Fruit fly (Drosophila melanogaster) whole organism, prepupa: Measurements from ENCODE around the gene Indy.
A peak's percentile ranks its signal among the peaks of the same experiment; 100 is the strongest.

Source experiments
- Blimp-1 ChIP-seq: fragments of 200-800 bp; sonication (Bioruptor generic); optimal IDR thresholded peaks from 3 replicates; lab custom pipeline; 2017; ENCODE audit warnings: missing biosample characterization, missing genetic modification characterization, mild to moderate bottlenecking, moderate library complexity, missing genetic modification reagents
- CG10631 ChIP-seq: fragments of 200-800 bp; sonication (Bioruptor generic); optimal IDR thresholded peaks from 2 replicates; lab custom pipeline; 2016; ENCODE audit warnings: missing biosample characterization, missing genetic modification characterization
- CG10669 ChIP-seq: fragments of 200-800 bp; sonication (Bioruptor generic); optimal IDR thresholded peaks from 3 replicates; lab custom pipeline; 2018; ENCODE audit warnings: missing biosample characterization, mild to moderate bottlenecking, missing genetic modification characterization, moderate library complexity
- CG16779 ChIP-seq: fragments of 200-800 bp; sonication (Bioruptor generic); optimal IDR thresholded peaks from 3 replicates; lab custom pipeline; 2017; ENCODE audit warnings: missing biosample characterization, mild to moderate bottlenecking, missing genetic modification characterization
- CG3032 ChIP-seq: fragments of 200-800 bp; optimal IDR thresholded peaks from 2 replicates; lab custom pipeline; 2019; ENCODE audit warnings: missing biosample characterization, mild to moderate bottlenecking, missing genetic modification characterization, moderate library complexity
- CG32006 ChIP-seq: fragments of 200-800 bp; sonication (Bioruptor generic); optimal IDR thresholded peaks from 3 replicates; lab custom pipeline; 2017; ENCODE audit warnings: missing biosample characterization, mild to moderate bottlenecking, missing genetic modification characterization
- CG34406 ChIP-seq: fragments of 200-800 bp; sonication (Bioruptor generic); optimal IDR thresholded peaks from 3 replicates; lab custom pipeline; 2016; ENCODE audit warnings: missing biosample characterization, missing genetic modification characterization
- CG3919 ChIP-seq: fragments of 200-800 bp; sonication (Bioruptor generic); optimal IDR thresholded peaks from 3 replicates; lab custom pipeline; 2016; ENCODE audit warnings: missing biosample characterization, missing genetic modification characterization
- CG4318 ChIP-seq: fragments of 200-800 bp; sonication (Bioruptor generic); optimal IDR thresholded peaks from 3 replicates; lab custom pipeline; 2017; ENCODE audit warnings: missing biosample characterization, mild to moderate bottlenecking, missing genetic modification characterization
- CG6792 ChIP-seq: fragments of 200-800 bp; sonication (Bioruptor generic); optimal IDR thresholded peaks from 3 replicates; lab custom pipeline; 2016; ENCODE audit warnings: missing biosample characterization, missing genetic modification characterization
- CG7368 ChIP-seq: fragments of 200-800 bp; sonication (Bioruptor generic); optimal IDR thresholded peaks from 3 replicates; lab custom pipeline; 2016; ENCODE audit warnings: missing biosample characterization, missing genetic modification characterization
- CG8119 ChIP-seq: fragments of 200-800 bp; sonication (Bioruptor generic); IDR thresholded peaks from 3 replicates; pipeline ENCODE4 v1.3.6; 2022; ENCODE audit warnings: missing biosample characterization, missing genetic modification characterization
- CG8319 ChIP-seq: fragments of 200-800 bp; sonication (Bioruptor generic); optimal IDR thresholded peaks from 3 replicates; lab custom pipeline; 2016; ENCODE audit warnings: missing biosample characterization, missing genetic modification characterization
- CG9139 ChIP-seq: fragments of 200-800 bp; sonication (Bioruptor generic); optimal IDR thresholded peaks from 3 replicates; lab custom pipeline; 2017; ENCODE audit warnings: missing biosample characterization, mild to moderate bottlenecking, missing genetic modification characterization
- Eip75B ChIP-seq: fragments of 200-800 bp; sonication (Bioruptor generic); optimal IDR thresholded peaks from 3 replicates; lab custom pipeline; 2016; ENCODE audit warnings: missing biosample characterization, missing genetic modification characterization
- Eip78C ChIP-seq: fragments of 200-800 bp; sonication (Bioruptor generic); peaks from one replicate; lab custom pipeline; 2016; ENCODE audit warnings: missing biosample characterization, missing genetic modification characterization
- Ets96B ChIP-seq: fragments of 200-800 bp; optimal IDR thresholded peaks from 2 replicates; lab custom pipeline; 2019; ENCODE audit warnings: missing biosample characterization, mild to moderate bottlenecking, missing genetic modification characterization, moderate library complexity
- Gug ChIP-seq: fragments of 200-800 bp; sonication (Bioruptor generic); IDR thresholded peaks from 2 replicates; pipeline ENCODE4 v1.3.6; 2022; ENCODE audit warnings: missing biosample characterization, missing genetic modification characterization
- Hr38 ChIP-seq: sonication (Bioruptor generic); optimal IDR thresholded peaks from 2 replicates; lab custom pipeline; 2016; ENCODE audit warnings: missing biosample characterization, missing genetic modification characterization
- Hr4 ChIP-seq: fragments of 200-800 bp; sonication (Bioruptor generic); optimal IDR thresholded peaks from 3 replicates; lab custom pipeline; 2016; ENCODE audit warnings: missing biosample characterization, missing genetic modification characterization
- Lpt ChIP-seq: fragments of 200-800 bp; sonication (Bioruptor generic); optimal IDR thresholded peaks from 3 replicates; lab custom pipeline; 2016; ENCODE audit warnings: missing biosample characterization, missing genetic modification characterization
- Sox102F ChIP-seq: fragments of 200-800 bp; sonication (Bioruptor generic); optimal IDR thresholded peaks from 2 replicates; lab custom pipeline; 2016; ENCODE audit warnings: missing biosample characterization, mild to moderate bottlenecking, missing genetic modification characterization
- Sox15 ChIP-seq: fragments of 200-800 bp; sonication (Bioruptor generic); optimal IDR thresholded peaks from 3 replicates; lab custom pipeline; 2016; ENCODE audit warnings: missing biosample characterization, missing genetic modification characterization
- cyc ChIP-seq: fragments of 200-800 bp; sonication (Bioruptor generic); optimal IDR thresholded peaks from 3 replicates; lab custom pipeline; 2016; ENCODE audit warnings: missing biosample characterization, missing genetic modification characterization
- dac ChIP-seq: fragments of 200-800 bp; sonication (Bioruptor generic); optimal IDR thresholded peaks from 2 replicates; lab custom pipeline; 2017; ENCODE audit warnings: missing biosample characterization, mild to moderate bottlenecking, missing genetic modification characterization
- dsx ChIP-seq: fragments of 200-800 bp; optimal IDR thresholded peaks from 3 replicates; lab custom pipeline; 2019; ENCODE audit warnings: missing biosample characterization, mild to moderate bottlenecking, missing genetic modification characterization, moderate library complexity; ENCODE audit not compliant: poor library complexity, severe bottlenecking
- eg ChIP-seq: fragments of 200-800 bp; sonication (Bioruptor generic); IDR thresholded peaks from 3 replicates; pipeline ENCODE4 v1.3.6; 2022; ENCODE audit warnings: missing biosample characterization, missing genetic modification characterization
- esn ChIP-seq: fragments of 200-800 bp; sonication (Bioruptor generic); optimal IDR thresholded peaks from 2 replicates; lab custom pipeline; 2016; ENCODE audit warnings: missing biosample characterization, mild to moderate bottlenecking, missing genetic modification characterization, moderate library complexity
- fkh ChIP-seq: fragments of 200-800 bp; sonication (Bioruptor generic); optimal IDR thresholded peaks from 3 replicates; lab custom pipeline; 2017; ENCODE audit warnings: missing biosample characterization, mild to moderate bottlenecking, missing genetic modification characterization, moderate library complexity
- lz ChIP-seq: fragments of 200-800 bp; sonication (Bioruptor generic); optimal IDR thresholded peaks from 3 replicates; lab custom pipeline; 2016; ENCODE audit warnings: missing biosample characterization, missing genetic modification characterization
- net ChIP-seq: fragments of 200-800 bp; sonication (Bioruptor generic); optimal IDR thresholded peaks from 3 replicates; lab custom pipeline; 2016; ENCODE audit warnings: missing biosample characterization, missing genetic modification characterization
- salr ChIP-seq, 2 experiments: fragments of 200-800 bp; sonication (Bioruptor generic); optimal IDR thresholded peaks; 3 replicates each; lab custom pipeline; 2016 to 2018; ENCODE audit warnings: missing biosample characterization in 2 of 2, missing genetic modification characterization in 2 of 2, mild to moderate bottlenecking in 1 of 2
- spab ChIP-seq: fragments of 200-800 bp; sonication (Bioruptor generic); optimal IDR thresholded peaks from 2 replicates; lab custom pipeline; 2017; ENCODE audit warnings: missing biosample characterization, mild to moderate bottlenecking, missing genetic modification characterization, missing genetic modification reagents
- ss ChIP-seq, 2 experiments: fragments of 200-800 bp; sonication (Bioruptor generic); optimal IDR thresholded peaks; 2 replicates in 1 of 2; 3 replicates in 1 of 2; lab custom pipeline; 2017 to 2018; ENCODE audit warnings: mild to moderate bottlenecking in 2 of 2, missing biosample characterization in 2 of 2, missing genetic modification characterization in 2 of 2, moderate library complexity in 1 of 2
- vri ChIP-seq: fragments of 200-800 bp; sonication (Bioruptor generic); optimal IDR thresholded peaks from 3 replicates; lab custom pipeline; 2016; ENCODE audit warnings: missing biosample characterization, mild to moderate bottlenecking, missing genetic modification characterization

Gene Indy

dm6 chr3L:18889222-18889866, 43.3 kb upstream of the Indy start (continued):
- peak in 1 of 2 experiments; percentile 78 for TF ChIP-seq ss (GFP tag; optimal IDR thresholded peaks at IDR 0.05; lab: Kevin White, UChicago)
- TF ChIP-seq Gug (GFP tag; lab: Robert Waterston, UW): 0 out of 2 replicates have a peak, but pooled peaks have one; percentile 27
- peak; percentile 41 for TF ChIP-seq vri (GFP tag; lab: Kevin White, UChicago)
- TF ChIP-seq CG34406 (GFP tag; lab: Kevin White, UChicago): no peak
- TF ChIP-seq CG32006: peak; percentile 7
- TF ChIP-seq spab (GFP tag; lab: Kevin White, UChicago): peak; percentile 36
- no peak for TF ChIP-seq Eip75B (GFP tag; lab: Kevin White, UChicago)
- no peak for TF ChIP-seq Blimp-1 (GFP tag; lab: Kevin White, UChicago)
- no peak for TF ChIP-seq CG4318 (GFP tag; lab: Kevin White, UChicago)
- peak; percentile 16 for TF ChIP-seq Lpt
- no peak; the same call in 2 of the 3 replicates for TF ChIP-seq eg (GFP tag; lab: Robert Waterston, UW)
- TF ChIP-seq CG10669: peak; percentile 23
- TF ChIP-seq CG8319 (GFP tag; lab: Kevin White, UChicago): no peak
- peak; percentile 3 for TF ChIP-seq CG10631 (GFP tag; lab: Kevin White, UChicago)
- TF ChIP-seq CG3032 (tag; lab: Kevin White, UChicago): peak; percentile 8
- no peak for TF ChIP-seq CG6792 (GFP tag; lab: Kevin White, UChicago)
- peak; percentile 10 for TF ChIP-seq Sox102F (GFP tag; lab: Kevin White, UChicago)
- peak; percentile 35 for TF ChIP-seq esn (GFP tag; lab: Kevin White, UChicago)
- TF ChIP-seq salr (GFP tag; optimal IDR thresholded peaks at IDR 0.05; lab: Kevin White, UChicago): no peak
- TF ChIP-seq fkh (GFP tag; lab: Kevin White, UChicago): no peak
- TF ChIP-seq cyc: no peak
- no peak for TF ChIP-seq lz (GFP tag; lab: Kevin White, UChicago)
- TF ChIP-seq Eip78C (GFP tag; lab: Kevin White, UChicago): peak; percentile 80
- no peak for TF ChIP-seq CG8119 (GFP tag; lab: Robert Waterston, UW)
- TF ChIP-seq Ets96B (tag; lab: Kevin White, UChicago): peak; percentile 12

dm6 chr3L:18881613-18882012, 35.5 kb upstream of the Indy start:
- no peak for TF ChIP-seq CG16779 (tag; lab: Kevin White, UChicago)
- TF ChIP-seq lz (GFP tag; lab: Kevin White, UChicago): no peak
- TF ChIP-seq dsx (GFP tag; lab: Kevin White, UChicago): no peak
- TF ChIP-seq CG8319 (GFP tag; lab: Kevin White, UChicago): no peak
- no peak for TF ChIP-seq Gug (GFP tag; lab: Robert Waterston, UW)
- TF ChIP-seq Ets96B (tag; lab: Kevin White, UChicago): no peak
- no peak for TF ChIP-seq net (GFP tag; lab: Kevin White, UChicago)
- TF ChIP-seq Sox102F (GFP tag; lab: Kevin White, UChicago): no peak
- TF ChIP-seq Hr4 (GFP tag; lab: Kevin White, UChicago): no peak
- no peak for TF ChIP-seq CG6792 (GFP tag; lab: Kevin White, UChicago)
- no peak for TF ChIP-seq eg (GFP tag; lab: Robert Waterston, UW)
- no peak for TF ChIP-seq CG9139 (GFP tag; lab: Kevin White, UChicago)
- no peak for TF ChIP-seq CG3032 (tag; lab: Kevin White, UChicago)
- TF ChIP-seq dac (GFP tag; lab: Kevin White, UChicago): no peak
- TF ChIP-seq spab (GFP tag; lab: Kevin White, UChicago): no peak
- no peak for TF ChIP-seq Hr38
- TF ChIP-seq Sox15 (GFP tag; lab: Kevin White, UChicago): no peak
- no peak for TF ChIP-seq CG7368 (GFP tag; lab: Kevin White, UChicago)

dm6 chr3L:18872440-18872839, 26.4 kb upstream of the Indy start, which contains the start of the genes Rad9 and Uggt:
TSS of gene Rad9 (minus strand) at chr3L:18872553.
TSS of gene Uggt (plus strand) at chr3L:18872747.
- TF ChIP-seq CG10631 (GFP tag; lab: Kevin White, UChicago) (peak; percentile 20), CG3919 (GFP tag; lab: Kevin White, UChicago) (no peak), fkh (GFP tag; lab: Kevin White, UChicago) (peak; percentile 82)
